Fruit fly (Drosophila melanogaster) whole organism, embryonic: Measurements from ENCODE around the gene Capa.

ENCODE experiments used
- Ada2b ChIP-seq: fragments of 200-800 bp; sonication (Bioruptor generic); IDR thresholded peaks from 2 replicates; pipeline ENCODE4 v1.3.6; 2022; ENCODE audit warnings: missing biosample characterization, missing genetic modification characterization
- Awh ChIP-seq: fragments of 200-800 bp; sonication (Bioruptor generic); IDR thresholded peaks from 2 replicates; pipeline ENCODE4, ENCODE4 v1.3.6; 2022; ENCODE audit warnings: missing biosample characterization, missing genetic modification characterization
- CG10321 ChIP-seq: fragments of 200-800 bp; sonication (Bioruptor generic); IDR thresholded peaks from 2 replicates; pipeline ENCODE4 v1.3.6; 2022; ENCODE audit warnings: missing biosample characterization, missing genetic modification characterization
- CG12659 ChIP-seq: fragments of 200-800 bp; sonication (Bioruptor generic); optimal IDR thresholded peaks from 3 replicates; lab custom pipeline; 2017; ENCODE audit warnings: mild to moderate bottlenecking, missing biosample characterization, missing genetic modification reagents, missing genetic modification characterization
- CG12744 ChIP-seq: fragments of 200-800 bp; sonication (Bioruptor generic); optimal IDR thresholded peaks from 2 replicates; lab custom pipeline; 2016; ENCODE audit warnings: missing biosample characterization, missing genetic modification characterization
- CG14014 ChIP-seq: fragments of 200-800 bp; sonication (Bioruptor generic); IDR thresholded peaks from 2 replicates; pipeline ENCODE4 v1.3.6; 2022; ENCODE audit warnings: missing biosample characterization, missing genetic modification characterization
- CG14050 ChIP-seq: fragments of 200-800 bp; sonication (Bioruptor generic); IDR thresholded peaks from 3 replicates; pipeline ENCODE4 v1.3.6; 2022; ENCODE audit warnings: missing biosample characterization, missing genetic modification characterization
- CG15073 ChIP-seq: fragments of 200-800 bp; sonication (Bioruptor generic); optimal IDR thresholded peaks from 2 replicates; lab custom pipeline; 2016; ENCODE audit warnings: missing biosample characterization, missing genetic modification characterization
- CG16779 ChIP-seq: fragments of 200-800 bp; sonication (Bioruptor generic); IDR thresholded peaks from 2 replicates; pipeline ENCODE4 v1.3.6; 2022; ENCODE audit warnings: missing biosample characterization, missing genetic modification characterization
- CG2120 ChIP-seq: fragments of 200-800 bp; sonication (Bioruptor generic); optimal IDR thresholded peaks from 3 replicates; lab custom pipeline; 2016; ENCODE audit warnings: missing biosample characterization, missing genetic modification characterization
- CG2678 ChIP-seq: fragments of 200-800 bp; sonication (Bioruptor generic); optimal IDR thresholded peaks from 3 replicates; lab custom pipeline; 2019; ENCODE audit warnings: missing biosample characterization, mild to moderate bottlenecking, missing genetic modification characterization, moderate library complexity
- CG2712 ChIP-seq: fragments of 200-800 bp; optimal IDR thresholded peaks from 3 replicates; lab custom pipeline; 2019; ENCODE audit warnings: missing biosample characterization, mild to moderate bottlenecking, missing genetic modification characterization, moderate library complexity
- CG30020 ChIP-seq: fragments of 200-800 bp; optimal IDR thresholded peaks from 2 replicates; lab custom pipeline; 2019; ENCODE audit warnings: missing biosample characterization, mild to moderate bottlenecking, missing genetic modification characterization, moderate library complexity
- CG30403 ChIP-seq: fragments of 200-800 bp; sonication (Bioruptor generic); optimal IDR thresholded peaks from 3 replicates; lab custom pipeline; 2016; ENCODE audit warnings: missing biosample characterization, missing genetic modification characterization
- CG31388 ChIP-seq: fragments of 200-800 bp; sonication (Bioruptor generic); optimal IDR thresholded peaks from 2 replicates; lab custom pipeline; 2016; ENCODE audit warnings: missing biosample characterization, missing genetic modification characterization
- CG3163 ChIP-seq: fragments of 200-800 bp; sonication (Bioruptor generic); optimal IDR thresholded peaks from 3 replicates; lab custom pipeline; 2016; ENCODE audit warnings: missing biosample characterization, missing genetic modification characterization
- CG4282 ChIP-seq: fragments of 200-800 bp; sonication (Bioruptor generic); optimal IDR thresholded peaks from 2 replicates; lab custom pipeline; 2016; ENCODE audit warnings: missing biosample characterization, missing genetic modification characterization
- CG4360 ChIP-seq: fragments of 200-800 bp; sonication (Bioruptor generic); IDR thresholded peaks from 2 replicates; pipeline ENCODE4 v1.3.6; 2022; ENCODE audit warnings: missing biosample characterization, missing genetic modification characterization
- CG4854 ChIP-seq: fragments of 200-800 bp; sonication (Bioruptor generic); optimal IDR thresholded peaks from 2 replicates; lab custom pipeline; 2016; ENCODE audit warnings: missing biosample characterization, missing genetic modification characterization, inconsistent platforms
- CG6689 ChIP-seq: fragments of 200-800 bp; sonication (Bioruptor generic); IDR thresholded peaks from 2 replicates; pipeline ENCODE4 v1.3.6; 2022; ENCODE audit warnings: missing biosample characterization, missing genetic modification characterization
- CG6765 ChIP-seq: fragments of 200-800 bp; sonication (Bioruptor generic); optimal IDR thresholded peaks from 3 replicates; lab custom pipeline; 2017; ENCODE audit warnings: missing biosample characterization, mild to moderate bottlenecking, missing genetic modification characterization
- CG7963 ChIP-seq: fragments of 200-800 bp; sonication (Bioruptor generic); IDR thresholded peaks from 3 replicates; pipeline ENCODE4 v1.3.6; 2022; ENCODE audit warnings: missing biosample characterization, missing genetic modification characterization; ENCODE audit not compliant: partially characterized antibody
- CG8359 ChIP-seq: fragments of 200-800 bp; sonication (Bioruptor generic); optimal IDR thresholded peaks from 2 replicates; lab custom pipeline; 2017; ENCODE audit warnings: missing biosample characterization, mild to moderate bottlenecking, missing genetic modification characterization, borderline replicate concordance
- CG8765 ChIP-seq: fragments of 200-800 bp; sonication (Bioruptor generic); IDR thresholded peaks from 2 replicates; pipeline ENCODE4 v1.3.6; 2022; ENCODE audit warnings: missing biosample characterization, missing genetic modification characterization
- Ets65A ChIP-seq: fragments of 200-800 bp; sonication (Bioruptor generic); peaks from one replicate; lab custom pipeline; 2016; ENCODE audit warnings: missing biosample characterization, missing genetic modification characterization
- NK7.1 ChIP-seq: fragments of 200-800 bp; sonication (Bioruptor generic); optimal IDR thresholded peaks from 3 replicates; lab custom pipeline; 2016; ENCODE audit warnings: missing biosample characterization, missing genetic modification characterization
- Trl ChIP-seq, 3 experiments: fragments of >200 bp in 2 of 3; fragments of 200-800 bp in 1 of 3; sonication (Bioruptor generic) in 1 of 3; optimal IDR thresholded peaks; 2 replicates in 1 of 3; 3 replicates in 2 of 3; lab custom pipeline; 2016 to 2017; ENCODE audit warnings: missing biosample characterization in 1 of 3, missing genetic modification characterization in 1 of 3
- Xrp1 ChIP-seq: fragments of 200-800 bp; sonication (Bioruptor generic); IDR thresholded peaks from 2 replicates; pipeline ENCODE4 v1.3.6; 2022; ENCODE audit warnings: missing biosample characterization, missing genetic modification characterization
- ap ChIP-seq: fragments of 200-800 bp; sonication (Bioruptor generic); IDR thresholded peaks from 2 replicates; pipeline ENCODE4 v1.3.6; 2022; ENCODE audit warnings: missing biosample characterization, missing genetic modification characterization
- cg ChIP-seq: fragments of 200-800 bp; sonication (Bioruptor generic); optimal IDR thresholded peaks from 3 replicates; lab custom pipeline; 2019; ENCODE audit warnings: missing biosample characterization, mild to moderate bottlenecking, missing genetic modification characterization, moderate library complexity
- corto ChIP-seq: fragments of 200-800 bp; sonication (Bioruptor generic); optimal IDR thresholded peaks from 2 replicates; lab custom pipeline; 2016; ENCODE audit warnings: missing biosample characterization, mild to moderate bottlenecking, missing genetic modification characterization, moderate library complexity
- danr ChIP-seq: fragments of 200-800 bp; sonication (Bioruptor generic); IDR thresholded peaks from 2 replicates; pipeline ENCODE4 v1.3.6; 2022; ENCODE audit warnings: missing biosample characterization, missing genetic modification characterization
- dmrt11E ChIP-seq: fragments of 200-800 bp; sonication (Bioruptor generic); optimal IDR thresholded peaks from 3 replicates; lab custom pipeline; 2018; ENCODE audit warnings: missing biosample characterization, mild to moderate bottlenecking, missing genetic modification characterization, moderate library complexity
- ems ChIP-seq: fragments of 200-800 bp; sonication (Bioruptor generic); optimal IDR thresholded peaks from 3 replicates; lab custom pipeline; 2016; ENCODE audit warnings: missing biosample characterization, missing genetic modification characterization
- eve ChIP-seq, 2 experiments: fragments of >200 bp; optimal IDR thresholded peaks; 2 replicates each; lab custom pipeline; 2017; ENCODE audit warnings: missing biosample characterization in 2 of 2, missing genetic modification characterization in 2 of 2
- exex ChIP-seq: fragments of 200-800 bp; sonication (Bioruptor generic); optimal IDR thresholded peaks from 4 replicates; lab custom pipeline; 2018; ENCODE audit warnings: missing biosample characterization, mild to moderate bottlenecking, missing genetic modification characterization, moderate library complexity
- fd64A ChIP-seq: fragments of 200-800 bp; sonication (Bioruptor generic); optimal IDR thresholded peaks from 3 replicates; lab custom pipeline; 2018; ENCODE audit warnings: missing biosample characterization, mild to moderate bottlenecking, missing genetic modification characterization
- ftz-f1 ChIP-seq: fragments of 200-800 bp; sonication (Bioruptor generic); optimal IDR thresholded peaks from 2 replicates; lab custom pipeline; 2016; ENCODE audit warnings: missing biosample characterization, missing genetic modification characterization
- ham ChIP-seq: fragments of 200-800 bp; sonication (Bioruptor generic); IDR thresholded peaks from 2 replicates; pipeline ENCODE4 v1.3.6; 2022; ENCODE audit warnings: missing biosample characterization, missing genetic modification characterization
- insv ChIP-seq, 2 experiments: fragments of 200-800 bp; sonication (Bioruptor generic); optimal IDR thresholded peaks; 3 replicates each; lab custom pipeline; 2016 to 2018; ENCODE audit warnings: missing biosample characterization in 2 of 2, missing genetic modification characterization in 2 of 2
- jumu ChIP-seq: fragments of 200-800 bp; sonication (Bioruptor generic); optimal IDR thresholded peaks from 3 replicates; lab custom pipeline; 2016; ENCODE audit warnings: missing biosample characterization, missing genetic modification characterization
- kah ChIP-seq: fragments of 200-800 bp; sonication (Bioruptor generic); optimal IDR thresholded peaks from 2 replicates; lab custom pipeline; 2018; ENCODE audit warnings: missing biosample characterization, mild to moderate bottlenecking, missing genetic modification characterization
- nmo ChIP-seq: fragments of 200-800 bp; sonication (Bioruptor generic); optimal IDR thresholded peaks from 2 replicates; lab custom pipeline; 2018; ENCODE audit warnings: missing biosample characterization, mild to moderate bottlenecking, missing genetic modification characterization, moderate library complexity
- pho ChIP-seq: fragments of 200-800 bp; sonication (Bioruptor generic); optimal IDR thresholded peaks from 2 replicates; lab custom pipeline; 2016; ENCODE audit warnings: missing biosample characterization, missing genetic modification characterization
- pros ChIP-seq: fragments of 200-800 bp; sonication (Bioruptor generic); optimal IDR thresholded peaks from 3 replicates; lab custom pipeline; 2019; ENCODE audit warnings: missing biosample characterization, mild to moderate bottlenecking, missing genetic modification characterization, moderate library complexity
- pum ChIP-seq: fragments of 200-800 bp; sonication (Bioruptor generic); optimal IDR thresholded peaks from 2 replicates; lab custom pipeline; 2016; ENCODE audit warnings: missing biosample characterization, missing genetic modification characterization
- slbo ChIP-seq: fragments of 200-800 bp; sonication (Bioruptor generic); IDR thresholded peaks from 2 replicates; pipeline ENCODE4 v1.3.6; 2022; ENCODE audit warnings: missing biosample characterization, missing genetic modification characterization
- ssp ChIP-seq: fragments of 200-800 bp; sonication (Bioruptor generic); IDR thresholded peaks from 2 replicates; pipeline ENCODE4 v1.3.6; 2022; ENCODE audit warnings: missing biosample characterization, missing genetic modification characterization
- tin ChIP-seq: fragments of 200-800 bp; sonication (Bioruptor generic); optimal IDR thresholded peaks from 3 replicates; lab custom pipeline; 2016; ENCODE audit warnings: missing biosample characterization, missing genetic modification characterization
- ttk ChIP-seq: fragments of 200-800 bp; sonication (Bioruptor generic); IDR thresholded peaks from 2 replicates; pipeline ENCODE4 v2.1.2; 2022; ENCODE audit warnings: missing biosample characterization, missing genetic modification characterization
- unc-4 ChIP-seq: fragments of 200-800 bp; sonication (Bioruptor generic); IDR thresholded peaks from 2 replicates; pipeline ENCODE4 v1.3.6; 2022; ENCODE audit warnings: missing biosample characterization, missing genetic modification characterization; ENCODE audit not compliant: partially characterized antibody
- wor ChIP-seq: fragments of 200-800 bp; sonication (Bioruptor generic); IDR thresholded peaks from 2 replicates; pipeline ENCODE4 v1.3.6; 2022; ENCODE audit warnings: missing biosample characterization, missing genetic modification characterization
- z ChIP-seq: fragments of 200-800 bp; sonication (Bioruptor generic); IDR thresholded peaks from 3 replicates; pipeline ENCODE4 v1.3.6; 2022; ENCODE audit warnings: missing biosample characterization, missing genetic modification characterization
- zf30C ChIP-seq: fragments of 200-800 bp; sonication (Bioruptor generic); optimal IDR thresholded peaks from 3 replicates; lab custom pipeline; 2018; ENCODE audit warnings: missing biosample characterization, mild to moderate bottlenecking, missing genetic modification characterization

Gene Capa

DNA sequence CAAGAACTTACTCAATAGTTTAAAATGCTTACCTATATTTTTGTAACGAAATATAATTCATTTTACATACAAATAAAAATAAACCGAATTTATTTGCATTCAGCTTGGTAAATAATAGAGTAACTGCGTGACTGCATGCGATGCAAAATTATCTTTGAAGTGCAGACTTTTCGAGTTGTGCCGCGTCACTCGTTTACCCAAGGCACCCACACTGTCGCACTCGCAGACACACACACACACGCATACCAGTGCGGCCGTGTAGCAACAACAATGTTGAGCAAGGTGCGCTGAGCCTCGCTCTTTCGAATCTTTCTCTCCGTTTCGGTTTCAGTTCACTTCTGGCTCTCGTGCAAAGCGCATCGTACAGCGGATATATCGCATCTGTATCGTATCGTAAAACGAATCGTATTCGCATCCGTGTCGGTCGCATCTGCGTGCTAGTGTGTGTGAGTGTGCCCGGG is 37.4 kb downstream of the Capa start, which contains the start of gene CG31038 (continued):
- TF ChIP-seq CG4854 (GFP tag; lab: Kevin White, UChicago) (no peak), jumu (GFP tag; lab: Kevin White, UChicago) (no peak), tin (GFP tag; lab: Kevin White, UChicago) (no peak), unc-4 (peak; percentile 40; the same call in 1 of the 2 replicates), dmrt11E (tag; lab: Kevin White, UChicago) (no peak), ap (GFP tag; lab: Robert Waterston, UW) (no peak), CG2120 (no peak), z (GFP tag; lab: Robert Waterston, UW) (peak; percentile 80), CG16779 (GFP tag; lab: Robert Waterston, UW) (no peak), CG6765 (GFP tag; lab: Kevin White, UChicago) (no peak), pum (GFP tag; lab: Kevin White, UChicago) (no peak), ham (no peak), eve (GFP tag; optimal IDR thresholded peaks at IDR 0.05; lab: Kevin White, UChicago) (no peak), nmo (GFP tag; lab: Kevin White, UChicago) (peak; percentile 23), zf30C (GFP tag; lab: Kevin White, UChicago) (no peak), CG30403 (GFP tag; lab: Kevin White, UChicago) (peak; percentile 7), ttk (no peak), CG31388 (GFP tag; lab: Kevin White, UChicago) (no peak), Xrp1 (peak; percentile 28; the same call in 1 of the 2 replicates), cg (GFP tag; lab: Kevin White, UChicago) (peak; percentile 97), corto (GFP tag; lab: Kevin White, UChicago) (peak; percentile 34), CG8359 (GFP tag; lab: Kevin White, UChicago) (no peak), CG14050 (GFP tag; lab: Robert Waterston, UW) (no peak), CG12659 (no peak), CG4282 (GFP tag; lab: Kevin White, UChicago) (no peak), kah (GFP tag; lab: Kevin White, UChicago) (no peak), CG2678 (peak; percentile 10), Ada2b (no peak), exex (tag; lab: Kevin White, UChicago) (no peak), ftz-f1 (GFP tag; lab: Kevin White, UChicago) (no peak), ssp (GFP tag; lab: Robert Waterston, UW) (no peak), CG14014 (GFP tag; lab: Robert Waterston, UW) (no peak), CG10321 (GFP tag; lab: Robert Waterston, UW) (no peak), CG7963 (GFP tag; lab: Robert Waterston, UW) (peak; percentile 33; the same call in 1 of the 3 replicates), CG30020 (tag; lab: Kevin White, UChicago) (no peak), CG15073 (GFP tag; lab: Kevin White, UChicago) (no peak), ems (GFP tag; lab: Kevin White, UChicago) (no peak), CG6689 (peak; percentile 25; the same call in 1 of the 2 replicates), CG2712 (tag; lab: Kevin White, UChicago) (peak; percentile 29)

DNA sequence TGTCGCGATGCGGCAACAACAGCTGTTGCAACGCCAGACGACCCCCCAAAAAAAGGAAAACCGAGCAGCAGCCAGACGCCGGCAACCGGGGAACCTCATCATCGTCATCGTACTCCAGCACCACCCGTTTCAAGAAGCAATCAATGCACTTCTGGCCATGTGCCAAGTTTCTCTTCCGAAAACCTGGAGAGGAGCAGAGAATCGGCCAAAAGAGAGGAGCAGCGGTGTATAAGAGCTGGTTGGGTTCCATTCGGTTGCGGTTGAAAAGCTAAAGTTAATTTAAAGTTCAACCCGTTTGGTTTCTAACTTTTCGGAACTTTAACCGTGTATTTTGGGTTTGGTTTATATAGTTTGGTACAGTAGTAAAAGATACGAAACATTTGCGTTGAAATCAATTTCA is 37.9 kb downstream of the Capa start:
- TF ChIP-seq CG3163, result peak; percentile 23
- TF ChIP-seq NK7.1 (GFP tag; lab: Kevin White, UChicago), result no peak
- TF ChIP-seq wor (GFP tag; lab: Robert Waterston, UW), result no peak
- no peak for TF ChIP-seq danr
- TF ChIP-seq pho (GFP tag; lab: Kevin White, UChicago), result no peak
- peak; percentile 82 for TF ChIP-seq Ets65A
- TF ChIP-seq insv (GFP tag; optimal IDR thresholded peaks at IDR 0.05; lab: Kevin White, UChicago), result no peak
- peak in 1 of 2 experiments; percentile 54 for TF ChIP-seq Trl (optimal IDR thresholded peaks at IDR 0.05; lab: Kevin White, UChicago)
- TF ChIP-seq Trl (GFP tag; optimal IDR thresholded peaks at IDR 0.05; lab: Kevin White, UChicago), result no peak
- no peak for TF ChIP-seq Awh (GFP tag; lab: Robert Waterston, UW)
- TF ChIP-seq pros (GFP tag; lab: Kevin White, UChicago), result no peak
- TF ChIP-seq slbo (GFP tag; lab: Robert Waterston, UW), result no peak
- no peak for TF ChIP-seq CG12744 (GFP tag; lab: Kevin White, UChicago)
- no peak for TF ChIP-seq fd64A
- no peak for TF ChIP-seq CG4360 (GFP tag; lab: Robert Waterston, UW)
- TF ChIP-seq CG8765 (GFP tag; lab: Robert Waterston, UW), result no peak
